Worm (Caenorhabditis elegans) whole organism, late embryonic: Measurements from ENCODE around the gene Y55F3C.17.

Source experiments
- ama-1 ChIP-seq: fragments of 150-350 bp; optimal IDR thresholded peaks from 2 replicates; lab custom pipeline; 2014
- ceh-30 ChIP-seq: fragments of 150-350 bp; optimal IDR thresholded peaks from 2 replicates; lab custom pipeline; 2014; ENCODE audit warnings: missing biosample characterization, missing genetic modification characterization
- dmd-4 ChIP-seq: sonication (generic microtip); optimal IDR thresholded peaks from 2 replicates; lab custom pipeline; 2016; ENCODE audit warnings: borderline replicate concordance, missing genetic modification characterization, missing compliant biosample characterization
- elt-2 ChIP-seq: sonication (generic microtip); optimal IDR thresholded peaks from 2 replicates; lab custom pipeline; 2016; ENCODE audit warnings: missing genetic modification reagents, missing genetic modification characterization, missing compliant biosample characterization
- fkh-10 ChIP-seq: fragments of 150-350 bp; optimal IDR thresholded peaks from 2 replicates; lab custom pipeline; 2014; ENCODE audit warnings: missing biosample characterization, missing genetic modification reagents, missing genetic modification characterization
- hlh-30 ChIP-seq: sonication (generic microtip); optimal IDR thresholded peaks from 2 replicates; lab custom pipeline; 2017; ENCODE audit warnings: antibody characterized with exemption, missing genetic modification characterization, missing compliant biosample characterization; ENCODE audit not compliant: insufficient read depth
- hlh-8 ChIP-seq: sonication (generic microtip); optimal IDR thresholded peaks from 2 replicates; lab custom pipeline; 2016; ENCODE audit warnings: missing genotype, missing genetic modification characterization, missing compliant biosample characterization
- nhr-11 ChIP-seq: fragments of 150-350 bp; optimal IDR thresholded peaks from 2 replicates; lab custom pipeline; 2014; ENCODE audit warnings: missing biosample characterization, missing genetic modification characterization
- pha-4 ChIP-seq: fragments of 150-350 bp; optimal IDR thresholded peaks from 2 replicates; lab custom pipeline; 2018; ENCODE audit warnings: missing biosample characterization, missing genetic modification reagents, missing genetic modification characterization
- tbx-2 ChIP-seq: sonication (generic microtip); optimal IDR thresholded peaks from 2 replicates; lab custom pipeline; 2016; ENCODE audit warnings: missing genetic modification characterization, missing compliant biosample characterization
- unc-55 ChIP-seq: sonication (generic microtip); optimal IDR thresholded peaks from 2 replicates; lab custom pipeline; 2017; ENCODE audit warnings: missing biosample characterization, missing genetic modification reagents, missing genetic modification characterization
- ztf-16 ChIP-seq: sonication (generic microtip); optimal IDR thresholded peaks from 2 replicates; lab custom pipeline; 2017; ENCODE audit warnings: missing genetic modification characterization, missing compliant biosample characterization

ce11 chrIV:728095-728494, 29.9 kb upstream of the Y55F3C.17 start, which contains the start of gene Y55F3C.9:
- TF ChIP-seq ama-1 = no peak
- TF ChIP-seq hlh-8 (tag; lab: Kevin White, UChicago) = no peak
- TF ChIP-seq nhr-11 (tag; lab: Kevin White, UChicago) = no peak
- no peak for TF ChIP-seq hlh-30 (tag; lab: Kevin White, UChicago)
- no peak for TF ChIP-seq tbx-2
- TF ChIP-seq pha-4 (tag; lab: Kevin White, UChicago) = no peak
- TF ChIP-seq fkh-10 (GFP tag; lab: Kevin White, UChicago) = no peak
- TF ChIP-seq dmd-4 = no peak
- TF ChIP-seq unc-55 (GFP tag; lab: Kevin White, UChicago) = no peak
- no peak for TF ChIP-seq ztf-16 (tag; lab: Kevin White, UChicago)
- TF ChIP-seq ceh-30 (tag; lab: Kevin White, UChicago) = no peak
- no peak for TF ChIP-seq elt-2 (tag; lab: Kevin White, UChicago)
